Fruit fly (Drosophila melanogaster): ENCODE measurements around the gene CG14223.
A peak's percentile ranks its signal among the peaks of the same experiment; 100 is the strongest.

The CG14223 gene

dm6 chrX:19694792-19695558 lies 31.2 kb upstream of the CG14223 start, which contains the start of gene CG14229 (continued):
- TF ChIP-seq CG32532 (GFP tag; IDR thresholded peaks at IDR 0.05) (peak; percentile 39; the same call in 1 of the 2 replicates), CG9797 (GFP tag; optimal IDR thresholded peaks at IDR 0.05) (peak; percentile 35), prd (optimal IDR thresholded peaks at IDR 0.05) (no peak), prd (GFP tag; IDR thresholded peaks at IDR 0.05) (peak; percentile 48; the same call in 1 of the 3 replicates), B-H1 (GFP tag; IDR thresholded peaks at IDR 0.05) (no peak), Hsf (GFP tag; optimal IDR thresholded peaks at IDR 0.05) (no peak), lilli (GFP tag; optimal IDR thresholded peaks at IDR 0.05) (peak; percentile 26), CTCF (GFP tag; optimal IDR thresholded peaks at IDR 0.05) (no peak), Sin3A (optimal IDR thresholded peaks at IDR 0.05) (no peak), CG6272 (GFP tag; IDR thresholded peaks at IDR 0.05) (no peak), E2f2 (GFP tag; IDR thresholded peaks at IDR 0.05) (no peak), CG11085 (GFP tag; IDR thresholded peaks at IDR 0.05) (no peak), CG18262 (tag; optimal IDR thresholded peaks at IDR 0.05) (peak; percentile 8), Scr (GFP tag; IDR thresholded peaks at IDR 0.05; ENCODE audit: partially characterized antibody) (peak; percentile 37; the same call in 1 of the 2 replicates), CG8924 (tag; optimal IDR thresholded peaks at IDR 0.05) (no peak), az2 (GFP tag; optimal IDR thresholded peaks at IDR 0.05) (no peak), CG17186 (GFP tag; optimal IDR thresholded peaks at IDR 0.05) (no peak), Gug (GFP tag; IDR thresholded peaks at IDR 0.05) (no peak), Doc2 (GFP tag; IDR thresholded peaks at IDR 0.05) (no peak), BEAF-32 (GFP tag; optimal IDR thresholded peaks at IDR 0.05) (peak; percentile 54), ranshi (GFP tag; IDR thresholded peaks at IDR 0.05) (0 out of 2 replicates have a peak, but pooled peaks have one; percentile 24), C15 (GFP tag; IDR thresholded peaks at IDR 0.05) (no peak), Dll (GFP tag; IDR thresholded peaks at IDR 0.05; ENCODE audit: partially characterized antibody) (0 out of 4 replicates have a peak, but pooled peaks have one; percentile 23), CG5245 (GFP tag; optimal IDR thresholded peaks at IDR 0.05) (no peak), Lpt (GFP tag; optimal IDR thresholded peaks at IDR 0.05) (no peak), Nf-YC (tag; optimal IDR thresholded peaks at IDR 0.05) (peak; percentile 14), tx (GFP tag; optimal IDR thresholded peaks at IDR 0.05) (no peak), btn (GFP tag; optimal IDR thresholded peaks at IDR 0.05) (no peak), Nf-YB (GFP tag; optimal IDR thresholded peaks at IDR 0.05) (no peak), nom (GFP tag; optimal IDR thresholded peaks at IDR 0.05) (no peak), repo (GFP tag; optimal IDR thresholded peaks at IDR 0.05) (no peak), otp (GFP tag; IDR thresholded peaks at IDR 0.05) (0 out of 3 replicates have a peak, but pooled peaks have one; percentile 21), danr (GFP tag; IDR thresholded peaks at IDR 0.05) (no peak), dan (GFP tag; IDR thresholded peaks at IDR 0.05) (no peak), CG10543 (GFP tag; optimal IDR thresholded peaks at IDR 0.05) (no peak), HLH4C (GFP tag; IDR thresholded peaks at IDR 0.05; ENCODE audit: partially characterized antibody) (no peak), CG3281 (GFP tag; optimal IDR thresholded peaks at IDR 0.05) (peak; percentile 3), sd (tag; optimal IDR thresholded peaks at IDR 0.05) (no peak), Dref (GFP tag; IDR thresholded peaks at IDR 0.05) (0 out of 2 replicates have a peak, but pooled peaks have one; percentile 15), CG11695 (GFP tag; IDR thresholded peaks at IDR 0.05) (peak; percentile 53; the same call in 1 of the 3 replicates), CG17328 (GFP tag; IDR thresholded peaks at IDR 0.05) (no peak), chif (GFP tag; optimal IDR thresholded peaks at IDR 0.05) (no peak), sna (GFP tag; IDR thresholded peaks at IDR 0.05; ENCODE audit: partially characterized antibody) (no peak), CG18619 (GFP tag; optimal IDR thresholded peaks at IDR 0.05) (no peak), Nf-YA (GFP tag; IDR thresholded peaks at IDR 0.05) (no peak), Hmx (GFP tag; optimal IDR thresholded peaks at IDR 0.05) (no peak), lab (GFP tag; optimal IDR thresholded peaks at IDR 0.05) (peak; percentile 4), trh (GFP tag; optimal IDR thresholded peaks at IDR 0.05) (no peak), crc (GFP tag; optimal IDR thresholded peaks at IDR 0.05) (no peak), CG6765 (GFP tag; optimal IDR thresholded peaks at IDR 0.05) (no peak), z (GFP tag; IDR thresholded peaks at IDR 0.05) (no peak)

Measured in whole organism, embryonic.